Worm (Caenorhabditis elegans): ENCODE measurements around the gene csr-1.

csr-1 gene

ce11 chrIV:7994715-7995114 is 37.6 kb downstream of the csr-1 start:
- TF ChIP-seq jun-1 (tag; optimal IDR thresholded peaks at IDR 0.05) (no peak), ZK546.5 (tag; optimal IDR thresholded peaks at IDR 0.05) (no peak), aly-2 (tag; optimal IDR thresholded peaks at IDR 0.05) (no peak), mml-1 (tag; optimal IDR thresholded peaks at IDR 0.05) (no peak), ztf-4 (tag; optimal IDR thresholded peaks at IDR 0.05) (no peak), elt-1 (tag; optimal IDR thresholded peaks at IDR 0.05) (no peak), sea-2 (GFP tag; optimal IDR thresholded peaks at IDR 0.05) (no peak), egl-27 (tag; optimal IDR thresholded peaks at IDR 0.05) (no peak), nhr-25 (tag; optimal IDR thresholded peaks at IDR 0.05) (no peak), nhr-77 (tag; optimal IDR thresholded peaks at IDR 0.05) (no peak), fos-1 (tag; optimal IDR thresholded peaks at IDR 0.05) (no peak), ceh-28 (tag; optimal IDR thresholded peaks at IDR 0.05) (no peak), elt-2 (tag; optimal IDR thresholded peaks at IDR 0.05) (no peak), eor-1 (tag; optimal IDR thresholded peaks at IDR 0.05) (no peak), lsy-12 (tag; optimal IDR thresholded peaks at IDR 0.05) (no peak), nhr-12 (tag; optimal IDR thresholded peaks at IDR 0.05) (no peak), R02D3.7 (tag; optimal IDR thresholded peaks at IDR 0.05) (no peak)

DNA sequence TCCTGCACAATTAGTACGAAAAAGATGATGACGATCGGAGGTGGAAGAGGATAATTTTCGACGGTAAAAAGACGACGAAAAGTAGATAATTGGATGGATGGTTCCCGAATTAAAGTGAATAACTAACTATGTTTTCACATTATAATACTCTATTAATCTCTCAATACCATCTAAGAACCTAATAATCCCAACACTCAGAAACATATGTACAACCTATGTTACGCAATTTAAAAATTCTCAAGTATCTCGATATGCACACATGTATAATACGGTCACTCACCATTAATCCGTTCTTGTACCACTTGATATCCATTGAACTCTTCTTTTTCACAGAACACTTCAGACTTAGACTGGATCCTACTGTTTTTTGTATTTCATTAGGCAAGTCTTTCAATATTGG is 43.7 kb downstream of the csr-1 start:
- no peak for TF ChIP-seq elt-2 (tag; optimal IDR thresholded peaks at IDR 0.05)

ce11 chrIV:8004019-8004418 is 47.0 kb downstream of the csr-1 start, which contains the start of gene rig-4:
Gene rig-4, minus strand, starts transcription at chrIV:8004119.
- TF ChIP-seq elt-3 (tag; optimal IDR thresholded peaks at IDR 0.05) (no peak), nhr-28 (tag; optimal IDR thresholded peaks at IDR 0.05) (no peak), ztf-4 (tag; optimal IDR thresholded peaks at IDR 0.05) (no peak), nhr-77 (tag; optimal IDR thresholded peaks at IDR 0.05) (no peak), pqm-1 (tag; optimal IDR thresholded peaks at IDR 0.05) (no peak), lin-15B (tag; optimal IDR thresholded peaks at IDR 0.05) (no peak), fkh-2 (tag; optimal IDR thresholded peaks at IDR 0.05) (no peak), nhr-43 (tag; optimal IDR thresholded peaks at IDR 0.05; ENCODE audit: poor library complexity, severe bottlenecking) (no peak), nhr-11 (tag; optimal IDR thresholded peaks at IDR 0.05) (no peak), nfya-1 (tag; optimal IDR thresholded peaks at IDR 0.05; ENCODE audit: insufficient read depth) (no peak), mml-1 (tag; optimal IDR thresholded peaks at IDR 0.05) (no peak), lin-39 (tag; optimal IDR thresholded peaks at IDR 0.05) (no peak), tbx-2 (tag; optimal IDR thresholded peaks at IDR 0.05) (no peak), egl-27 (tag; optimal IDR thresholded peaks at IDR 0.05) (no peak), unc-39 (tag; optimal IDR thresholded peaks at IDR 0.05) (no peak), nhr-12 (tag; optimal IDR thresholded peaks at IDR 0.05) (no peak), skn-1 (tag; optimal IDR thresholded peaks at IDR 0.05) (no peak)

ce11 chrIV:8005376-8005775 is 48.3 kb downstream of the csr-1 start:
- no peak for TF ChIP-seq elt-3 (tag; optimal IDR thresholded peaks at IDR 0.05)
- peak; percentile 72 for TF ChIP-seq elt-2 (tag; optimal IDR thresholded peaks at IDR 0.05)
- peak; percentile 76 for TF ChIP-seq pha-4 (tag; optimal IDR thresholded peaks at IDR 0.05)
- TF ChIP-seq egl-27 (tag; optimal IDR thresholded peaks at IDR 0.05) = no peak

ce11 chrIV:8006161-8006560 is 49.1 kb downstream of the csr-1 start:
- TF ChIP-seq nhr-11 (tag; optimal IDR thresholded peaks at IDR 0.05) (no peak), nhr-237 (tag; optimal IDR thresholded peaks at IDR 0.05) (no peak), snpc-4 (tag; optimal IDR thresholded peaks at IDR 0.05) (no peak), nhr-23 (tag; optimal IDR thresholded peaks at IDR 0.05) (no peak), ama-1 (optimal IDR thresholded peaks at IDR 0.05) (no peak), nhr-25 (tag; optimal IDR thresholded peaks at IDR 0.05) (no peak), fkh-2 (tag; optimal IDR thresholded peaks at IDR 0.05) (no peak), ztf-4 (tag; optimal IDR thresholded peaks at IDR 0.05) (no peak), mdl-1 (tag; optimal IDR thresholded peaks at IDR 0.05) (no peak), unc-39 (tag; optimal IDR thresholded peaks at IDR 0.05) (no peak), zag-1 (tag; optimal IDR thresholded peaks at IDR 0.05) (no peak), egl-27 (tag; optimal IDR thresholded peaks at IDR 0.05) (no peak), nhr-76 (tag; optimal IDR thresholded peaks at IDR 0.05) (no peak), ceh-82 (tag; optimal IDR thresholded peaks at IDR 0.05) (no peak), elt-1 (tag; optimal IDR thresholded peaks at IDR 0.05) (no peak), tbx-2 (tag; optimal IDR thresholded peaks at IDR 0.05) (no peak)
